Fruit fly (Drosophila melanogaster) whole organism, embryonic: ENCODE measurements around the gene CG7054.

ENCODE experiments used
- ATbp ChIP-seq: fragments of 200-800 bp; sonication (Bioruptor generic); optimal IDR thresholded peaks from 2 replicates; lab custom pipeline; 2017; ENCODE audit warnings: missing biosample characterization, mild to moderate bottlenecking, missing genetic modification characterization, missing genetic modification reagents
- Awh ChIP-seq: fragments of 200-800 bp; sonication (Bioruptor generic); IDR thresholded peaks from 2 replicates; pipeline ENCODE4, ENCODE4 v1.3.6; 2022; ENCODE audit warnings: missing biosample characterization, missing genetic modification characterization
- CG11093 ChIP-seq: fragments of 200-800 bp; sonication (Bioruptor generic); IDR thresholded peaks from 3 replicates; pipeline ENCODE4 v1.3.6; 2022; ENCODE audit warnings: missing biosample characterization, missing genetic modification characterization
- CG12391 ChIP-seq: fragments of 200-800 bp; sonication (Bioruptor generic); optimal IDR thresholded peaks from 3 replicates; lab custom pipeline; 2018; ENCODE audit warnings: missing biosample characterization, mild to moderate bottlenecking, missing genetic modification characterization, moderate library complexity
- CG12769 ChIP-seq: fragments of 200-800 bp; sonication (Bioruptor generic); optimal IDR thresholded peaks from 2 replicates; lab custom pipeline; 2019; ENCODE audit warnings: missing biosample characterization, mild to moderate bottlenecking, missing genetic modification characterization, moderate library complexity
- CG13287 ChIP-seq: fragments of 200-800 bp; sonication (Bioruptor generic); IDR thresholded peaks from 2 replicates; pipeline ENCODE4 v1.3.6; 2022; ENCODE audit warnings: missing biosample characterization, missing genetic modification characterization; ENCODE audit not compliant: partially characterized antibody
- CG13775 ChIP-seq: fragments of 200-800 bp; sonication (Bioruptor generic); optimal IDR thresholded peaks from 3 replicates; lab custom pipeline; 2017; ENCODE audit warnings: missing biosample characterization, mild to moderate bottlenecking, missing genetic modification characterization
- CG14710 ChIP-seq: fragments of 200-800 bp; sonication (Bioruptor generic); optimal IDR thresholded peaks from 3 replicates; lab custom pipeline; 2019; ENCODE audit warnings: missing biosample characterization, mild to moderate bottlenecking, missing genetic modification characterization, moderate library complexity
- CG15601 ChIP-seq: fragments of 200-800 bp; sonication (Bioruptor generic); optimal IDR thresholded peaks from 3 replicates; lab custom pipeline; 2019; ENCODE audit warnings: missing biosample characterization, mild to moderate bottlenecking, missing genetic modification characterization, moderate library complexity
- CG1603 ChIP-seq: fragments of 200-800 bp; sonication (Bioruptor generic); optimal IDR thresholded peaks from 2 replicates; lab custom pipeline; 2019; ENCODE audit warnings: missing biosample characterization, mild to moderate bottlenecking, missing genetic modification characterization, moderate library complexity
- CG18262 ChIP-seq: fragments of 200-800 bp; optimal IDR thresholded peaks from 3 replicates; lab custom pipeline; 2019; ENCODE audit warnings: missing biosample characterization, mild to moderate bottlenecking, missing genetic modification characterization, moderate library complexity
- CG2678 ChIP-seq: fragments of 200-800 bp; sonication (Bioruptor generic); optimal IDR thresholded peaks from 3 replicates; lab custom pipeline; 2019; ENCODE audit warnings: missing biosample characterization, mild to moderate bottlenecking, missing genetic modification characterization, moderate library complexity
- CG2712 ChIP-seq: fragments of 200-800 bp; optimal IDR thresholded peaks from 3 replicates; lab custom pipeline; 2019; ENCODE audit warnings: missing biosample characterization, mild to moderate bottlenecking, missing genetic modification characterization, moderate library complexity
- CG30020 ChIP-seq: fragments of 200-800 bp; optimal IDR thresholded peaks from 2 replicates; lab custom pipeline; 2019; ENCODE audit warnings: missing biosample characterization, mild to moderate bottlenecking, missing genetic modification characterization, moderate library complexity
- CG33213 ChIP-seq: fragments of 200-800 bp; sonication (Bioruptor generic); optimal IDR thresholded peaks from 3 replicates; lab custom pipeline; 2016; ENCODE audit warnings: missing biosample characterization, missing genetic modification characterization
- CG34422 ChIP-seq: fragments of 200-800 bp; sonication (Bioruptor generic); IDR thresholded peaks from 3 replicates; pipeline ENCODE4 v1.3.6; 2022; ENCODE audit warnings: missing biosample characterization, missing genetic modification characterization
- CG6854 ChIP-seq: fragments of 200-800 bp; sonication (Bioruptor generic); optimal IDR thresholded peaks from 3 replicates; lab custom pipeline; 2017; ENCODE audit warnings: missing biosample characterization, mild to moderate bottlenecking, missing genetic modification characterization
- CG7271 ChIP-seq: fragments of 200-800 bp; sonication (Bioruptor generic); optimal IDR thresholded peaks from 2 replicates; lab custom pipeline; 2018; ENCODE audit warnings: missing biosample characterization, mild to moderate bottlenecking, missing genetic modification characterization, moderate library complexity
- CG7372 ChIP-seq: fragments of 200-800 bp; sonication (Bioruptor generic); IDR thresholded peaks from 2 replicates; pipeline ENCODE4 v1.3.6; 2022; ENCODE audit warnings: missing biosample characterization, missing genetic modification characterization
- CG8359 ChIP-seq: fragments of 200-800 bp; sonication (Bioruptor generic); optimal IDR thresholded peaks from 2 replicates; lab custom pipeline; 2017; ENCODE audit warnings: missing biosample characterization, mild to moderate bottlenecking, missing genetic modification characterization, borderline replicate concordance
- CG9437 ChIP-seq: fragments of 200-800 bp; sonication (Bioruptor generic); optimal IDR thresholded peaks from 2 replicates; lab custom pipeline; 2018; ENCODE audit warnings: missing biosample characterization, mild to moderate bottlenecking, missing genetic modification characterization
- D19B ChIP-seq: fragments of 200-800 bp; sonication (Bioruptor generic); optimal IDR thresholded peaks from 2 replicates; lab custom pipeline; 2017; ENCODE audit warnings: missing biosample characterization, mild to moderate bottlenecking, missing genetic modification characterization
- Ets65A ChIP-seq: fragments of 200-800 bp; sonication (Bioruptor generic); peaks from one replicate; lab custom pipeline; 2016; ENCODE audit warnings: missing biosample characterization, missing genetic modification characterization
- Hey ChIP-seq: fragments of 200-800 bp; sonication (Bioruptor generic); optimal IDR thresholded peaks from 3 replicates; lab custom pipeline; 2018; ENCODE audit warnings: missing biosample characterization, mild to moderate bottlenecking, missing genetic modification characterization
- Lhr ChIP-seq: fragments of 200-800 bp; sonication (Bioruptor generic); optimal IDR thresholded peaks from 3 replicates; lab custom pipeline; 2017; ENCODE audit warnings: mild to moderate bottlenecking, missing biosample characterization, missing genetic modification reagents, missing genetic modification characterization
- Lim3 ChIP-seq: fragments of 200-800 bp; sonication (Bioruptor generic); IDR thresholded peaks from 2 replicates; pipeline ENCODE4 v1.3.6; 2022; ENCODE audit warnings: missing biosample characterization, missing genetic modification characterization
- Max ChIP-seq: fragments of 200-800 bp; sonication (Bioruptor generic); optimal IDR thresholded peaks from 2 replicates; lab custom pipeline; 2016; ENCODE audit warnings: missing biosample characterization, mild to moderate bottlenecking, missing genetic modification characterization
- Mrtf ChIP-seq: fragments of 200-800 bp; sonication (Bioruptor generic); IDR thresholded peaks from 3 replicates; pipeline ENCODE4 v1.3.6; 2022; ENCODE audit warnings: missing biosample characterization, missing genetic modification characterization
- Sox100B ChIP-seq: fragments of 200-800 bp; sonication (Bioruptor generic); optimal IDR thresholded peaks from 3 replicates; lab custom pipeline; 2018; ENCODE audit warnings: missing biosample characterization, mild to moderate bottlenecking, missing genetic modification characterization
- Tbp ChIP-seq: fragments of >200 bp; optimal IDR thresholded peaks from 2 replicates; lab custom pipeline; 2018; ENCODE audit warnings: missing biosample characterization, missing genetic modification characterization
- az2 ChIP-seq: fragments of 200-800 bp; sonication (Bioruptor generic); optimal IDR thresholded peaks from 3 replicates; lab custom pipeline; 2016; ENCODE audit warnings: missing biosample characterization, missing genetic modification characterization
- bbx ChIP-seq: fragments of 200-800 bp; sonication (Bioruptor generic); IDR thresholded peaks from 2 replicates; pipeline ENCODE4 v1.3.6; 2022; ENCODE audit warnings: missing biosample characterization, missing genetic modification characterization; ENCODE audit not compliant: partially characterized antibody
- br ChIP-seq: fragments of >200 bp; optimal IDR thresholded peaks from 2 replicates; lab custom pipeline; 2017
- caup ChIP-seq: fragments of 200-800 bp; sonication (Bioruptor generic); optimal IDR thresholded peaks from 3 replicates; lab custom pipeline; 2017; ENCODE audit warnings: missing biosample characterization, mild to moderate bottlenecking, missing genetic modification characterization, moderate library complexity; ENCODE audit not compliant: severe bottlenecking
- dati ChIP-seq: fragments of 200-800 bp; sonication (Bioruptor generic); IDR thresholded peaks from 2 replicates; pipeline ENCODE4 v1.3.6; 2022; ENCODE audit warnings: missing biosample characterization, missing genetic modification characterization
- ewg ChIP-seq: fragments of 200-800 bp; sonication (Bioruptor generic); optimal IDR thresholded peaks from 3 replicates; lab custom pipeline; 2017; ENCODE audit warnings: mild to moderate bottlenecking, missing biosample characterization, missing genetic modification reagents, missing genetic modification characterization
- ftz-f1 ChIP-seq: fragments of 200-800 bp; sonication (Bioruptor generic); optimal IDR thresholded peaks from 2 replicates; lab custom pipeline; 2016; ENCODE audit warnings: missing biosample characterization, missing genetic modification characterization
- grn ChIP-seq: fragments of 200-800 bp; sonication (Bioruptor generic); optimal IDR thresholded peaks from 3 replicates; lab custom pipeline; 2017; ENCODE audit warnings: missing biosample characterization, missing genetic modification characterization
- gsb-n ChIP-seq: fragments of 200-800 bp; sonication (Bioruptor generic); optimal IDR thresholded peaks from 3 replicates; lab custom pipeline; 2018; ENCODE audit warnings: missing biosample characterization, mild to moderate bottlenecking, missing genetic modification characterization
- hth ChIP-seq: fragments of >200 bp; optimal IDR thresholded peaks from 2 replicates; lab custom pipeline; 2017; ENCODE audit warnings: inconsistent platforms
- ken ChIP-seq: fragments of 200-800 bp; sonication (Bioruptor generic); IDR thresholded peaks from 3 replicates; pipeline ENCODE4 v1.3.6; 2022; ENCODE audit warnings: missing biosample characterization, missing genetic modification characterization
- kni ChIP-seq: fragments of 200-800 bp; sonication (Bioruptor generic); optimal IDR thresholded peaks from 3 replicates; lab custom pipeline; 2017; ENCODE audit warnings: mild to moderate bottlenecking, missing biosample characterization, missing genetic modification reagents, missing genetic modification characterization
- nerfin-1 ChIP-seq: fragments of 200-800 bp; sonication (Bioruptor generic); optimal IDR thresholded peaks from 3 replicates; lab custom pipeline; 2019; ENCODE audit warnings: missing biosample characterization, mild to moderate bottlenecking, missing genetic modification characterization, moderate library complexity
- run ChIP-seq: fragments of 200-800 bp; sonication (Bioruptor generic); optimal IDR thresholded peaks from 3 replicates; lab custom pipeline; 2018; ENCODE audit warnings: missing biosample characterization, mild to moderate bottlenecking, missing genetic modification characterization
- shn ChIP-seq: fragments of 200-800 bp; sonication (Bioruptor generic); optimal IDR thresholded peaks from 3 replicates; lab custom pipeline; 2016; ENCODE audit warnings: missing biosample characterization, missing genetic modification characterization
- sqz ChIP-seq: fragments of 200-800 bp; sonication (Bioruptor generic); optimal IDR thresholded peaks from 3 replicates; lab custom pipeline; 2018; ENCODE audit warnings: missing biosample characterization, mild to moderate bottlenecking, missing genetic modification characterization
- stwl ChIP-seq: fragments of 200-800 bp; sonication (Bioruptor generic); optimal IDR thresholded peaks from 3 replicates; lab custom pipeline; 2018; ENCODE audit warnings: missing biosample characterization, mild to moderate bottlenecking, missing genetic modification characterization, moderate library complexity
- vfl ChIP-seq: fragments of 200-800 bp; sonication (Bioruptor generic); optimal IDR thresholded peaks from 2 replicates; lab custom pipeline; 2016; ENCODE audit warnings: missing biosample characterization, missing genetic modification characterization
- yki ChIP-seq: fragments of >200 bp; optimal IDR thresholded peaks from 3 replicates; lab custom pipeline; 2018
- zfh2 ChIP-seq: fragments of 200-800 bp; sonication (Bioruptor generic); optimal IDR thresholded peaks from 2 replicates; lab custom pipeline; 2016; ENCODE audit warnings: missing biosample characterization, missing genetic modification characterization

Gene CG7054

dm6 chr3R:22461673-22462585 is 2.9 kb upstream of the CG7054 start, which contains the start of the genes Rpn7 and AP-2mu (continued):
- TF ChIP-seq CG2712 (tag; lab: Kevin White, UChicago) (peak; percentile 50), Awh (GFP tag; lab: Robert Waterston, UW) (no peak), bbx (GFP tag; lab: Robert Waterston, UW) (no peak), vfl (no peak), dati (GFP tag; lab: Robert Waterston, UW) (no peak), zfh2 (GFP tag; lab: Kevin White, UChicago) (peak; percentile 17), stwl (peak; percentile 54), CG13287 (GFP tag; lab: Robert Waterston, UW) (no peak; the same call in 1 of the 2 replicates), nerfin-1 (peak; percentile 26), CG12769 (tag; lab: Kevin White, UChicago) (no peak), grn (GFP tag; lab: Kevin White, UChicago) (peak; percentile 68), ftz-f1 (no peak), CG7271 (tag; lab: Kevin White, UChicago) (no peak), CG6854 (no peak), br (lab: Kevin White, UChicago) (no peak), CG2678 (tag; lab: Kevin White, UChicago) (peak; percentile 13), Ets65A (GFP tag; lab: Kevin White, UChicago) (peak; percentile 16), CG30020 (peak; percentile 82), CG7372 (GFP tag; lab: Robert Waterston, UW) (no peak), CG8359 (GFP tag; lab: Kevin White, UChicago) (no peak), caup (no peak), Tbp (GFP tag; lab: Kevin White, UChicago) (no peak), ken (GFP tag; lab: Robert Waterston, UW) (no peak), shn (GFP tag; lab: Kevin White, UChicago) (no peak), gsb-n (tag; lab: Kevin White, UChicago) (no peak), Hey (tag; lab: Kevin White, UChicago) (no peak), CG18262 (tag; lab: Kevin White, UChicago) (peak; percentile 3), Mrtf (GFP tag; lab: Robert Waterston, UW) (no peak), Sox100B (no peak), CG14710 (peak; percentile 99), CG1603 (tag; lab: Kevin White, UChicago) (peak; percentile 96), CG11093 (GFP tag; lab: Robert Waterston, UW) (no peak), Lhr (GFP tag; lab: Kevin White, UChicago) (peak; percentile 16), ATbp (GFP tag; lab: Kevin White, UChicago) (no peak), Max (peak; percentile 39), CG34422 (GFP tag; lab: Robert Waterston, UW) (no peak), CG12391 (tag; lab: Kevin White, UChicago) (peak; percentile 66), CG13775 (GFP tag; lab: Kevin White, UChicago) (peak; percentile 4), yki (no peak), sqz (GFP tag; lab: Kevin White, UChicago) (no peak), CG15601 (peak; percentile 4), hth (no peak), CG9437 (no peak), CG33213 (GFP tag; lab: Kevin White, UChicago) (no peak), run (tag; lab: Kevin White, UChicago) (no peak), kni (GFP tag; lab: Kevin White, UChicago) (peak; percentile 10), ewg (GFP tag; lab: Kevin White, UChicago) (no peak), Lim3 (GFP tag; lab: Robert Waterston, UW) (no peak), D19B (GFP tag; lab: Kevin White, UChicago) (no peak), az2 (peak; percentile 23)
